Fruit fly (Drosophila melanogaster) whole organism, embryonic: ENCODE data around the gene por.

ENCODE experiments used
- Atf-2 ChIP-seq: fragments of 200-800 bp; sonication (Bioruptor generic); optimal IDR thresholded peaks from 2 replicates; lab custom pipeline; 2016; ENCODE audit warnings: missing biosample characterization, missing genetic modification characterization
- CG10565 ChIP-seq: fragments of 200-800 bp; sonication (Bioruptor generic); optimal IDR thresholded peaks from 3 replicates; lab custom pipeline; 2016; ENCODE audit warnings: missing biosample characterization, mild to moderate bottlenecking, missing genetic modification characterization
- CG10979 ChIP-seq: fragments of 200-800 bp; sonication (Bioruptor generic); optimal IDR thresholded peaks from 2 replicates; lab custom pipeline; 2018; ENCODE audit warnings: missing biosample characterization, mild to moderate bottlenecking, missing genetic modification characterization, moderate library complexity
- CG12155 ChIP-seq: fragments of 200-800 bp; sonication (Bioruptor generic); optimal IDR thresholded peaks from 3 replicates; lab custom pipeline; 2016; ENCODE audit warnings: missing biosample characterization, missing genetic modification characterization
- CG12299 ChIP-seq: fragments of 200-800 bp; sonication (Bioruptor generic); optimal IDR thresholded peaks from 2 replicates; lab custom pipeline; 2018; ENCODE audit warnings: missing biosample characterization, mild to moderate bottlenecking, missing genetic modification characterization
- CG12769 ChIP-seq: fragments of 200-800 bp; sonication (Bioruptor generic); optimal IDR thresholded peaks from 2 replicates; lab custom pipeline; 2019; ENCODE audit warnings: missing biosample characterization, mild to moderate bottlenecking, missing genetic modification characterization, moderate library complexity
- CG13424 ChIP-seq: fragments of 200-800 bp; sonication (Bioruptor generic); optimal IDR thresholded peaks from 2 replicates; lab custom pipeline; 2019; ENCODE audit warnings: missing biosample characterization, mild to moderate bottlenecking, missing genetic modification characterization, moderate library complexity
- CG14050 ChIP-seq: fragments of 200-800 bp; sonication (Bioruptor generic); IDR thresholded peaks from 3 replicates; pipeline ENCODE4 v1.3.6; 2022; ENCODE audit warnings: missing biosample characterization, missing genetic modification characterization
- CG3726 ChIP-seq: fragments of 200-800 bp; sonication (Bioruptor generic); IDR thresholded peaks from 3 replicates; pipeline ENCODE4, ENCODE4 v1.3.6; 2022; ENCODE audit warnings: missing biosample characterization, missing genetic modification characterization
- CG42726 ChIP-seq: fragments of 200-800 bp; sonication (Bioruptor generic); IDR thresholded peaks from 2 replicates; pipeline ENCODE4 v1.3.6; 2022; ENCODE audit warnings: missing biosample characterization, missing genetic modification characterization; ENCODE audit not compliant: partially characterized antibody
- CG4282 ChIP-seq: fragments of 200-800 bp; sonication (Bioruptor generic); optimal IDR thresholded peaks from 2 replicates; lab custom pipeline; 2016; ENCODE audit warnings: missing biosample characterization, missing genetic modification characterization
- CG6791 ChIP-seq: fragments of 200-800 bp; sonication (Bioruptor generic); IDR thresholded peaks from 3 replicates; pipeline ENCODE4 v1.3.6; 2022; ENCODE audit warnings: missing biosample characterization, missing genetic modification characterization; ENCODE audit not compliant: partially characterized antibody
- CG7839 ChIP-seq: fragments of 200-800 bp; sonication (Bioruptor generic); optimal IDR thresholded peaks from 3 replicates; lab custom pipeline; 2018; ENCODE audit warnings: missing biosample characterization, mild to moderate bottlenecking, missing genetic modification characterization, moderate library complexity
- CG9876 ChIP-seq: fragments of 200-800 bp; sonication (Bioruptor generic); optimal IDR thresholded peaks from 2 replicates; lab custom pipeline; 2016; ENCODE audit warnings: missing biosample characterization, missing genetic modification characterization
- Dfd ChIP-seq, 2 experiments: fragments of >200 bp; optimal IDR thresholded peaks; 2 replicates each; lab custom pipeline; 2017; ENCODE audit warnings: missing biosample characterization in 2 of 2, missing genetic modification characterization in 2 of 2
- Dll ChIP-seq: fragments of 200-800 bp; sonication (Bioruptor generic); IDR thresholded peaks from 4 replicates; pipeline ENCODE4 v1.3.6; 2022; ENCODE audit warnings: missing biosample characterization, missing genetic modification characterization; ENCODE audit not compliant: partially characterized antibody
- Doc3 ChIP-seq: fragments of 200-800 bp; sonication (Bioruptor generic); IDR thresholded peaks from 3 replicates; pipeline ENCODE4 v1.3.6; 2022; ENCODE audit warnings: missing biosample characterization, missing genetic modification characterization; ENCODE audit not compliant: partially characterized antibody
- GATAe ChIP-seq: fragments of 200-800 bp; sonication (Bioruptor generic); conservative IDR thresholded peaks from 2 replicates; pipeline ENCODE4 v1.3.6; 2022; ENCODE audit warnings: missing biosample characterization, missing genetic modification characterization
- HLH54F ChIP-seq: fragments of 200-800 bp; sonication (Bioruptor generic); optimal IDR thresholded peaks from 3 replicates; lab custom pipeline; 2016; ENCODE audit warnings: missing biosample characterization, missing genetic modification characterization
- Mes4 ChIP-seq: fragments of 200-800 bp; sonication (Bioruptor generic); optimal IDR thresholded peaks from 2 replicates; lab custom pipeline; 2016; ENCODE audit warnings: missing biosample characterization, missing genetic modification characterization
- Oli ChIP-seq: fragments of 200-800 bp; sonication (Bioruptor generic); optimal IDR thresholded peaks from 2 replicates; lab custom pipeline; 2018; ENCODE audit warnings: missing biosample characterization, mild to moderate bottlenecking, missing genetic modification characterization, moderate library complexity
- Rfx ChIP-seq: fragments of 200-800 bp; sonication (Bioruptor generic); IDR thresholded peaks from 2 replicates; pipeline ENCODE4 v1.3.6; 2022; ENCODE audit warnings: missing biosample characterization, missing genetic modification characterization
- Scr ChIP-seq: fragments of 200-800 bp; sonication (Bioruptor generic); IDR thresholded peaks from 2 replicates; pipeline ENCODE4 v1.3.6; 2022; ENCODE audit warnings: missing biosample characterization, missing genetic modification characterization; ENCODE audit not compliant: partially characterized antibody
- Sin3A ChIP-seq: fragments of >200 bp; optimal IDR thresholded peaks from 2 replicates; lab custom pipeline; 2018
- Sox100B ChIP-seq: fragments of 200-800 bp; sonication (Bioruptor generic); optimal IDR thresholded peaks from 3 replicates; lab custom pipeline; 2018; ENCODE audit warnings: missing biosample characterization, mild to moderate bottlenecking, missing genetic modification characterization
- Ssrp ChIP-seq: fragments of 200-800 bp; sonication (Bioruptor generic); optimal IDR thresholded peaks from 2 replicates; lab custom pipeline; 2018; ENCODE audit warnings: missing biosample characterization, mild to moderate bottlenecking, missing genetic modification characterization, moderate library complexity
- Xbp1 ChIP-seq: fragments of 200-800 bp; sonication (Bioruptor generic); optimal IDR thresholded peaks from 3 replicates; lab custom pipeline; 2016; ENCODE audit warnings: missing biosample characterization, mild to moderate bottlenecking, missing genetic modification characterization
- ab ChIP-seq: fragments of 200-800 bp; sonication (Bioruptor generic); optimal IDR thresholded peaks from 2 replicates; lab custom pipeline; 2016; ENCODE audit warnings: missing biosample characterization, missing genetic modification characterization
- bbx ChIP-seq: fragments of 200-800 bp; sonication (Bioruptor generic); IDR thresholded peaks from 2 replicates; pipeline ENCODE4 v1.3.6; 2022; ENCODE audit warnings: missing biosample characterization, missing genetic modification characterization; ENCODE audit not compliant: partially characterized antibody
- chinmo ChIP-seq: fragments of 200-800 bp; sonication (Bioruptor generic); IDR thresholded peaks from 4 replicates; pipeline ENCODE4 v1.3.6; 2022; ENCODE audit warnings: missing biosample characterization, missing genetic modification characterization; ENCODE audit not compliant: partially characterized antibody
- chm ChIP-seq: fragments of 200-800 bp; sonication (Bioruptor generic); IDR thresholded peaks from 2 replicates; pipeline ENCODE4 v1.3.6; 2022; ENCODE audit warnings: missing biosample characterization, missing genetic modification characterization
- chn ChIP-seq: fragments of 200-800 bp; sonication (Bioruptor generic); optimal IDR thresholded peaks from 2 replicates; lab custom pipeline; 2016; ENCODE audit warnings: missing biosample characterization, missing genetic modification characterization
- dati ChIP-seq: fragments of 200-800 bp; sonication (Bioruptor generic); IDR thresholded peaks from 2 replicates; pipeline ENCODE4 v1.3.6; 2022; ENCODE audit warnings: missing biosample characterization, missing genetic modification characterization
- dmrt99B ChIP-seq: fragments of 200-800 bp; sonication (Bioruptor generic); optimal IDR thresholded peaks from 2 replicates; lab custom pipeline; 2018; ENCODE audit warnings: missing biosample characterization, mild to moderate bottlenecking, missing genetic modification characterization, moderate library complexity
- ems ChIP-seq: fragments of 200-800 bp; sonication (Bioruptor generic); optimal IDR thresholded peaks from 3 replicates; lab custom pipeline; 2016; ENCODE audit warnings: missing biosample characterization, missing genetic modification characterization
- fru ChIP-seq: fragments of >200 bp; optimal IDR thresholded peaks from 2 replicates; lab custom pipeline; 2017
- ftz-f1 ChIP-seq: fragments of 200-800 bp; sonication (Bioruptor generic); optimal IDR thresholded peaks from 2 replicates; lab custom pipeline; 2016; ENCODE audit warnings: missing biosample characterization, missing genetic modification characterization
- gce ChIP-seq: fragments of 200-800 bp; sonication (Bioruptor generic); IDR thresholded peaks from 3 replicates; pipeline ENCODE4 v1.3.6; 2022; ENCODE audit warnings: missing biosample characterization, missing genetic modification characterization
- ind ChIP-seq: fragments of 200-800 bp; sonication (Bioruptor generic); optimal IDR thresholded peaks from 3 replicates; lab custom pipeline; 2016; ENCODE audit warnings: missing biosample characterization, missing genetic modification characterization
- lola ChIP-seq, 3 experiments: fragments of >200 bp in 2 of 3; fragments of 200-800 bp in 1 of 3; sonication (Bioruptor generic) in 1 of 3; optimal IDR thresholded peaks; 2 replicates each; lab custom pipeline; 2017 to 2019; ENCODE audit warnings: missing biosample characterization in 3 of 3, missing genetic modification characterization in 3 of 3, mild to moderate bottlenecking in 1 of 3, moderate library complexity in 1 of 3
- odd ChIP-seq: fragments of 200-800 bp; sonication (Bioruptor generic); optimal IDR thresholded peaks from 2 replicates; lab custom pipeline; 2017; ENCODE audit warnings: missing biosample characterization, mild to moderate bottlenecking, missing genetic modification characterization
- pb ChIP-seq: fragments of 200-800 bp; sonication (Bioruptor generic); optimal IDR thresholded peaks from 3 replicates; lab custom pipeline; 2016; ENCODE audit warnings: missing biosample characterization, missing genetic modification characterization
- pfk ChIP-seq: fragments of 200-800 bp; sonication (Bioruptor generic); optimal IDR thresholded peaks from 2 replicates; lab custom pipeline; 2018; ENCODE audit warnings: missing biosample characterization, mild to moderate bottlenecking, missing genetic modification characterization, moderate library complexity
- psq ChIP-seq: fragments of 200-800 bp; sonication (Bioruptor generic); optimal IDR thresholded peaks from 2 replicates; lab custom pipeline; 2017; ENCODE audit warnings: missing biosample characterization, missing genetic modification characterization
- sens-2 ChIP-seq: fragments of 200-800 bp; sonication (Bioruptor generic); IDR thresholded peaks from 2 replicates; pipeline ENCODE4 v1.3.6; 2022; ENCODE audit warnings: missing biosample characterization, missing genetic modification characterization
- sob ChIP-seq: fragments of 200-800 bp; sonication (Bioruptor generic); IDR thresholded peaks from 2 replicates; pipeline ENCODE4 v1.3.6; 2022; ENCODE audit warnings: missing biosample characterization, missing genetic modification characterization
- tna ChIP-seq: fragments of 200-800 bp; sonication (Bioruptor generic); IDR thresholded peaks from 2 replicates; pipeline ENCODE4 v1.3.6; 2022; ENCODE audit warnings: missing biosample characterization, missing genetic modification characterization; ENCODE audit not compliant: partially characterized antibody
- unc-4 ChIP-seq: fragments of 200-800 bp; sonication (Bioruptor generic); IDR thresholded peaks from 2 replicates; pipeline ENCODE4 v1.3.6; 2022; ENCODE audit warnings: missing biosample characterization, missing genetic modification characterization; ENCODE audit not compliant: partially characterized antibody
- vnd ChIP-seq: fragments of 200-800 bp; sonication (Bioruptor generic); IDR thresholded peaks from 3 replicates; pipeline ENCODE4 v1.3.6; 2022; ENCODE audit warnings: missing biosample characterization, missing genetic modification characterization; ENCODE audit not compliant: partially characterized antibody

Gene por

DNA sequence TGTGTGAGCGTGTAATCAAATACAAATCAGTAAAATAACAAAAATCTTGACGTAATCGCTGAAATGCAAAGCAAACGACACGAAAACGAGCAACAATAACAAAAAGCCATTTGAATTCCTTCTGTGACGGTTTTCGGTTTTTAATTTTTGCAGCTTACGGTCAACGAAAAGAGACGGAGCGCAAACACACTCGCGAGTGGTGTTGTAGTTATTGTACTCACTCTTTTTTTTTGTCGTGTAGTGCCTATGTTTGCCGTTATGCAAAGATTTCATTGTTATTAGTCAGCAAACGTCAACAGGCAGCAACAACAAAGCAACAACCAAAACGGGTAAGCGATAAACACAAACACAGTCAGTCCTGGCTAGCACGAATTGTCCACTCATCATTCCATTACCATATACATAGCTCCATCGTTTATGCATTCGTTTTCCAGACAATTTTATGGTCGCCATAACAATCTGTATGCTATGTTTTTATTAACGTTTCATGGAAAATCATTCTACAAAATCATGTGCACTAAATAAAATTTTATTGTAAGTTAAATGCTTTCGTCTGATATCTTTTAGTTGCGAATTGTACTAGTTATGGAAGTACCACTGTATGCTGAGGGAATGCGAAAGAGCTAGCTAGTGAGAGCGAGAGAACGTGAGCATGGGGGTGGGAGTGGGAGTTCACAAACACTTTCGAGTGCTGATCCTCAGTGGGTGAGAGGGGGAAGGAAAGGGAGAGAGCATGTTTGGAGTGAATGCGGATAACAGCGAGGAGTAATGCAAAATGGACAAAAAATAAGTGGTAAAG, 12.6 kb downstream of the por start (continued):
- TF ChIP-seq CG10979 (tag; lab: Kevin White, UChicago) (peak; percentile 26), Atf-2 (GFP tag; lab: Kevin White, UChicago) (peak; percentile 44), unc-4 (GFP tag; lab: Robert Waterston, UW) (no peak), GATAe (GFP tag; lab: Robert Waterston, UW) (no peak), Doc3 (GFP tag; lab: Robert Waterston, UW) (no peak), Scr (no peak), CG4282 (no peak), CG12769 (peak; percentile 92), Sox100B (GFP tag; lab: Kevin White, UChicago) (peak; percentile 61), sob (peak; percentile 80), CG10565 (GFP tag; lab: Kevin White, UChicago) (no peak), Xbp1 (GFP tag; lab: Kevin White, UChicago) (peak; percentile 58), chm (GFP tag; lab: Robert Waterston, UW) (no peak), ind (GFP tag; lab: Kevin White, UChicago) (peak; percentile 58), fru (no peak), CG12299 (tag; lab: Kevin White, UChicago) (peak; percentile 66), Dfd (GFP tag; optimal IDR thresholded peaks at IDR 0.05; lab: Kevin White, UChicago) (no peak), CG7839 (tag; lab: Kevin White, UChicago) (peak; percentile 89), chn (peak; percentile 13), CG42726 (GFP tag; lab: Robert Waterston, UW) (no peak), ab (GFP tag; lab: Kevin White, UChicago) (no peak), CG6791 (GFP tag; lab: Robert Waterston, UW) (no peak), psq (GFP tag; lab: Kevin White, UChicago) (no peak), pb (GFP tag; lab: Kevin White, UChicago) (peak; percentile 85), CG12155 (no peak), CG9876 (GFP tag; lab: Kevin White, UChicago) (no peak), bbx (GFP tag; lab: Robert Waterston, UW) (no peak), CG3726 (GFP tag; lab: Robert Waterston, UW) (no peak), HLH54F (peak; percentile 67), chinmo (GFP tag; lab: Robert Waterston, UW) (no peak), dmrt99B (tag; lab: Kevin White, UChicago) (peak; percentile 83), pfk (GFP tag; lab: Kevin White, UChicago) (no peak), CG13424 (peak; percentile 85), lola (GFP tag; optimal IDR thresholded peaks at IDR 0.05; lab: Kevin White, UChicago) (no peak), Ssrp (tag; lab: Kevin White, UChicago) (peak; percentile 45), ftz-f1 (GFP tag; lab: Kevin White, UChicago) (no peak), sens-2 (GFP tag; lab: Robert Waterston, UW) (no peak), Rfx (GFP tag; lab: Robert Waterston, UW) (peak; percentile 90), Sin3A (lab: Kevin White, UChicago) (no peak), ems (GFP tag; lab: Kevin White, UChicago) (peak; percentile 35), odd (peak; percentile 72), tna (no peak), vnd (GFP tag; lab: Robert Waterston, UW) (no peak), gce (GFP tag; lab: Robert Waterston, UW) (no peak), Oli (tag; lab: Kevin White, UChicago) (peak; percentile 69), CG14050 (GFP tag; lab: Robert Waterston, UW) (peak; percentile 57; the same call in 1 of the 3 replicates), dati (GFP tag; lab: Robert Waterston, UW) (no peak), Dll (no peak), Mes4 (GFP tag; lab: Kevin White, UChicago) (no peak)
